Worm (Caenorhabditis elegans): ENCODE results near the gene F54D10.4.

F54D10.4 gene

ce11 chrII:3786538-3786937 is 20.3 kb downstream of the F54D10.4 start (continued):
- TF ChIP-seq ceh-63 (GFP tag; optimal IDR thresholded peaks at IDR 0.05): no peak
- TF ChIP-seq pax-3 (tag; optimal IDR thresholded peaks at IDR 0.05): peak; percentile 79
- TF ChIP-seq lir-3 (tag; optimal IDR thresholded peaks at IDR 0.05; ENCODE audit: poor library complexity): no peak
- TF ChIP-seq grh-1 (GFP tag; IDR thresholded peaks at IDR 0.05): no peak
- TF ChIP-seq nhr-77 (tag; optimal IDR thresholded peaks at IDR 0.05): no peak

DNA sequence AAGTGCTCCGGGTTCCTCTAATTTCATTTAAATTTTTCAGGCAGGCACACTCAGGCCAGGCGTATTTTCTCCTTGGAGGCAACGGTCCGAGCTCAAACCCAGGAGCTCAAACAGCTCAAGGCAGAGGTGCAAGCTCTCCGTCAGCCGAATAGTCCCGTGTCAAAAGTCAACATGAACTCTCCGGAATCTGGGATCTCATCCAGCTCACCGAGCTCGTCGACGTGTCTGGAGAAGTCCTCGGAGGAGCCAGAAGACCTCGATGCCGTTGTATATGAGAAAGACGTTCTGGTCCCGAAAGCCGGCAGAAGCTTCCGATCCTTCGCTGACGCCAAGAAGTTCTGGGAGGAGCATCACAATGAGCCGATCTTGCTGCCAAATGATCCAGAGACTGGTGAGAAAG is 21.1 kb downstream of the F54D10.4 start:
- TF ChIP-seq aha-1 (tag; optimal IDR thresholded peaks at IDR 0.05): no peak

DNA sequence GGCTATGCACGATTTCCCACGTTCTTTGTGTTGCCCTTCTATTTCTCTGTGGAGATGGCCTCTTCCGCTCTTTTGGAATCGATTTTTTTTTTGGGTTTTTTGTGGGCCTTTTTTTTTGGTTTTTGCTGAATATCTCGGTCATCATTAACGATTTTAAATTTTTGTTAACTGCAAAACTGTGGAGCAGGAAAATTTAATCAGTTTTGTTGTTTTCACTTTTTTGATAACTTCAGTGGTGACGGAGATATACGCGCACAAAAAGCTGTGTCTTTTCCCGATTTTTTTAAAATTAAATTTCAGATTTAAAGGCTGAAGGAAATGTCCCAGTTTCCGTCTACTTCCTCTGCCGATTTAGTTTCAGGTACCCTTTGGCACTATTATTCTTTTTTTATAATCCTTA is 21.6 kb downstream of the F54D10.4 start, which contains the start of gene T24E12.1:
T24E12.1 (plus strand) TSS at position 301 of the 400 bp plus-strand sequence.
- TF ChIP-seq nhr-28 (tag; optimal IDR thresholded peaks at IDR 0.05): no peak
- TF ChIP-seq egl-27 (tag; optimal IDR thresholded peaks at IDR 0.05): no peak
- no peak for TF ChIP-seq jun-1 (tag; optimal IDR thresholded peaks at IDR 0.05)
- no peak for TF ChIP-seq unc-130 (tag; optimal IDR thresholded peaks at IDR 0.05)
- no peak for TF ChIP-seq fkh-4 (tag; optimal IDR thresholded peaks at IDR 0.05; ENCODE audit: borderline replicate concordance)

DNA sequence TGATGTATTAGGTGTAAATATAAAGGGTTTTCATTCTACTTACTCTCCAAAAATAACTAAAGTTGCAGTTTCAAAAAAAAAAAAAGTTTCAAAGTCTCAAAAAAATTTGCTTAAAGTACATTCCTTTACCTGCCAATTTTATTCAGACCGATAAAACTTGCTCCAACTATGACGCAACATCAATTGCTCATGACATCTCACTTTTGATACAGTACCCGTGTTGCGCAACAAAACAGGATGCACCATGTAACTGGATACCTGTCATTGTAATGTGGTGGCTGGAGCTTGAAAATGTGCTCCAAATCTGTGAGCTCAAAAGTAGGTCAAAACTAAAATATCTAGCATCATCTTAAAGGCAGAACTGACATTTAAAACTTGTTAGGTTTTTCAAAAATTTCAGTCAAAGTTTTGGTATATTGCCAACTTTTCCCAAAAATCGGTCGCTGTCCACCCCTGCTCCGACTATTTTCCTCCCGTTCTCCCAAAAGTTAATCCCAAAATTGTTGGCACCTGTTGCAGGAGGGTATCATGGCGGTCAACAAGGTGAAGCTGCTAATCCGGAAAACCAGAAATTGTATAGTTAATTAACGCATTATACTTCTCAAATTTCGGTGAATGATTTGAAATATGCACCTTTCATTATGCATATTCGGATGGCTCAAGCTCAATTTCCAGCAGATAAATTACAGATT is 24.4 kb downstream of the F54D10.4 start, which contains the start of gene T24E12.2:
T24E12.2 (plus strand) TSS at position 642 of the 692 bp plus-strand sequence.
- TF ChIP-seq ztf-4 (tag; optimal IDR thresholded peaks at IDR 0.05) (no peak), nhr-12 (tag; optimal IDR thresholded peaks at IDR 0.05) (no peak), zag-1 (tag; optimal IDR thresholded peaks at IDR 0.05) (no peak)

- no peak for TF ChIP-seq efl-1 (optimal IDR thresholded peaks at IDR 0.05)
- peak in 1 of 2 experiments; percentile 67 for TF ChIP-seq efl-1 (GFP tag; optimal IDR thresholded peaks at IDR 0.05 in 1 of 2)
- TF ChIP-seq egl-13 (tag; optimal IDR thresholded peaks at IDR 0.05): no peak
- TF ChIP-seq nhr-84 (tag; optimal IDR thresholded peaks at IDR 0.05): no peak
These were observed 25.6 kb downstream of the F54D10.4 start for ce11 chrII:3781238-3781637.

DNA sequence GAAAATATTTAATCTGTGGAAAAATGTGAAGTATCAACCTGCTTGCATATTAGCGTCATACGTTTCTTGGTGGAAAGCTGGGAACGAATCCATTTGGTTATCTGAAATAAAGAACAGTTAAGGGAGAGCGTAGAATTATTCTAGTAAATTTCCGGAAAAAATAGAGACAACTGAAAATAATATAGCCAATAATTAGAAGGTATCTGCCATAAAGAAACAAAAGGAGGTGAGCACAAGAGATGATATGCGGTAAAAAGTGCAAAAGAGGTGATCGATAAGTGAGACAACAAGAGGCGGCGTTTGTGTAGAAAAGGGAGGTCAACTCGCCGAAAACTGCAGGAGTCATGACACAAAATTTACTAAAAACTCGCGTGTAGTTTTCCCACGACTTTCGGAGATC is 27.4 kb downstream of the F54D10.4 start, which contains the start of gene T24E12.11:
T24E12.11 (minus strand) TSS at position 101 of the 400 bp plus-strand sequence.
- no peak for TF ChIP-seq nhr-237 (tag; optimal IDR thresholded peaks at IDR 0.05)
- no peak for TF ChIP-seq nhr-47 (tag; optimal IDR thresholded peaks at IDR 0.05)
- TF ChIP-seq C04F5.9 (tag; optimal IDR thresholded peaks at IDR 0.05): no peak
- TF ChIP-seq zag-1 (tag; optimal IDR thresholded peaks at IDR 0.05): no peak
- no peak for TF ChIP-seq aly-2 (tag; optimal IDR thresholded peaks at IDR 0.05)
- no peak for TF ChIP-seq hlh-17 (GFP tag; optimal IDR thresholded peaks at IDR 0.05; ENCODE audit: borderline replicate concordance)

DNA sequence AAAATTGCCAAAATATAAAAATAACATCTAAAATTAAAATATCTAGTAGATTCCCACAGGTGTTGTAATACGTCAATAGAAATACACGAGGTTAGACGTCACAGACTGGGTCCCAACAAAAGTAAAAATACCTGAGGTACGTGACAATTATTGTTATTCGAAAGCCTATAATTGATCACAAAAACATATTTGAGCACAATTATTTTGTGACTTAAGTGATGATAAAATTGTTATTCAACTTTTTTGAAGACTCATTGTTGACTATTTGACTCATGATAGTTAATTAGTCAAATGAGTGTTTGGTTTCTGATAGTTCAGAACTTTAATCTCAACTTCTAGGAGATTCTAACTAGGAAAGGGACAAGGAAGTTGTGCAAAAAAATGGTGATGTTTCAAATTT is 29.1 kb downstream of the F54D10.4 start:
- TF ChIP-seq fkh-10 (GFP tag; optimal IDR thresholded peaks at IDR 0.05) (peak; percentile 36), ceh-88 (GFP tag; IDR thresholded peaks at IDR 0.05) (no peak), rnt-1 (tag; optimal IDR thresholded peaks at IDR 0.05) (no peak), ama-1 (optimal IDR thresholded peaks at IDR 0.05) (no peak), irx-1 (tag; optimal IDR thresholded peaks at IDR 0.05) (no peak), ceh-8 (GFP tag; optimal IDR thresholded peaks at IDR 0.05) (peak; percentile 79), dsc-1 (tag; optimal IDR thresholded peaks at IDR 0.05) (no peak), nhr-71 (tag; optimal IDR thresholded peaks at IDR 0.05) (peak; percentile 35), nhr-77 (tag; optimal IDR thresholded peaks at IDR 0.05) (no peak), skn-1 (tag; optimal IDR thresholded peaks at IDR 0.05) (no peak), fkh-8 (tag; optimal IDR thresholded peaks at IDR 0.05) (peak; percentile 51), nhr-85 (tag) (no peak), nhr-47 (tag; optimal IDR thresholded peaks at IDR 0.05) (peak; percentile 1)
